Worm (Caenorhabditis elegans) whole organism, mixed stage, embryonic: ENCODE data around the gene C27H5.12.

Source experiments
- M03D4.4 ChIP-seq: sonication (generic microtip); optimal IDR thresholded peaks from 2 replicates; lab custom pipeline; 2017; ENCODE audit warnings: mild to moderate bottlenecking, missing genetic modification characterization, missing compliant biosample characterization
- bed-3 ChIP-seq: fragments of 200-800 bp; sonication (Bioruptor generic); optimal IDR thresholded peaks from 3 replicates; lab custom pipeline; 2018; ENCODE audit warnings: mild to moderate bottlenecking, missing genetic modification characterization, moderate library complexity, missing compliant biosample characterization
- blmp-1 ChIP-seq: fragments of 150-350 bp; optimal IDR thresholded peaks from 2 replicates; lab custom pipeline; 2014; ENCODE audit warnings: missing biosample characterization, missing genetic modification characterization
- ceh-39 ChIP-seq: fragments of 150-350 bp; optimal IDR thresholded peaks from 2 replicates; lab custom pipeline; 2014; ENCODE audit warnings: missing biosample characterization, missing genetic modification characterization
- ceh-43 ChIP-seq: fragments of 200-800 bp; sonication (Bioruptor generic); optimal IDR thresholded peaks from 2 replicates; lab custom pipeline; 2018; ENCODE audit warnings: mild to moderate bottlenecking, missing genetic modification characterization, moderate library complexity, missing compliant biosample characterization
- ces-1 ChIP-seq: fragments of 150-350 bp; optimal IDR thresholded peaks from 2 replicates; lab custom pipeline; 2014; ENCODE audit warnings: missing biosample characterization, missing genetic modification reagents, missing genetic modification characterization
- cnd-1 ChIP-seq: fragments of 200-800 bp; sonication (Bioruptor generic); optimal IDR thresholded peaks from 2 replicates; lab custom pipeline; 2018; ENCODE audit warnings: mild to moderate bottlenecking, missing genetic modification characterization, missing compliant biosample characterization
- elt-1 ChIP-seq: sonication (generic microtip); optimal IDR thresholded peaks from 2 replicates; lab custom pipeline; 2017; ENCODE audit warnings: missing genetic modification characterization, mild to moderate bottlenecking, missing compliant biosample characterization, antibody characterized with exemption, moderate library complexity, borderline replicate concordance; ENCODE audit not compliant: insufficient read depth
- elt-3 ChIP-seq: fragments of 150-350 bp; optimal IDR thresholded peaks from 2 replicates; lab custom pipeline; 2014; ENCODE audit warnings: missing biosample characterization, missing genetic modification characterization
- flh-1 ChIP-seq: fragments of 200-800 bp; sonication (Bioruptor generic); optimal IDR thresholded peaks from 2 replicates; lab custom pipeline; 2018; ENCODE audit warnings: mild to moderate bottlenecking, missing genetic modification characterization, moderate library complexity, missing compliant biosample characterization
- ham-2 ChIP-seq: fragments of 200-800 bp; sonication (Bioruptor generic); optimal IDR thresholded peaks from 2 replicates; lab custom pipeline; 2018; ENCODE audit warnings: mild to moderate bottlenecking, missing genetic modification characterization, missing compliant biosample characterization
- hlh-1 ChIP-seq: fragments of 150-350 bp; optimal IDR thresholded peaks from 2 replicates; lab custom pipeline; 2014; ENCODE audit warnings: missing biosample characterization, missing genetic modification reagents, missing genetic modification characterization
- lin-32 ChIP-seq: fragments of 200-800 bp; sonication (Bioruptor generic); optimal IDR thresholded peaks from 2 replicates; lab custom pipeline; 2018; ENCODE audit warnings: mild to moderate bottlenecking, missing genetic modification characterization, missing compliant biosample characterization
- mab-5 ChIP-seq: fragments of 150-350 bp; optimal IDR thresholded peaks from 2 replicates; lab custom pipeline; 2014; ENCODE audit warnings: missing biosample characterization, missing genetic modification characterization
- mep-1 ChIP-seq: fragments of 150-350 bp; optimal IDR thresholded peaks from 2 replicates; lab custom pipeline; 2017; ENCODE audit warnings: missing biosample characterization, missing genetic modification reagents, missing genetic modification characterization, inconsistent platforms
- mls-2 ChIP-seq: sonication (generic microtip); optimal IDR thresholded peaks from 2 replicates; lab custom pipeline; 2016; ENCODE audit warnings: mild to moderate bottlenecking, missing genetic modification characterization, moderate library complexity, missing compliant biosample characterization
- nhr-12 ChIP-seq: fragments of 150-350 bp; optimal IDR thresholded peaks from 2 replicates; lab custom pipeline; 2014; ENCODE audit warnings: missing biosample characterization, missing genetic modification characterization
- nhr-2 ChIP-seq: fragments of 150-350 bp; optimal IDR thresholded peaks from 2 replicates; lab custom pipeline; 2014; ENCODE audit warnings: missing biosample characterization, missing genetic modification characterization
- nhr-237 ChIP-seq: fragments of 150-350 bp; optimal IDR thresholded peaks from 2 replicates; lab custom pipeline; 2014; ENCODE audit warnings: missing biosample characterization, missing genetic modification characterization
- nhr-76 ChIP-seq: sonication (generic microtip); optimal IDR thresholded peaks from 2 replicates; lab custom pipeline; 2017; ENCODE audit warnings: missing biosample characterization, missing genetic modification characterization
- sem-2 ChIP-seq: fragments of 200-800 bp; sonication (Bioruptor generic); optimal IDR thresholded peaks from 2 replicates; lab custom pipeline; 2018; ENCODE audit warnings: mild to moderate bottlenecking, missing genetic modification characterization, missing compliant biosample characterization
- tbx-8 ChIP-seq: fragments of 200-800 bp; sonication (Bioruptor generic); optimal IDR thresholded peaks from 2 replicates; lab custom pipeline; 2018; ENCODE audit warnings: mild to moderate bottlenecking, missing genetic modification characterization, moderate library complexity, missing compliant biosample characterization
- unc-120 ChIP-seq: sonication (generic microtip); optimal IDR thresholded peaks from 2 replicates; lab custom pipeline; 2017; ENCODE audit warnings: missing genetic modification characterization, missing compliant biosample characterization; ENCODE audit not compliant: poor library complexity, severe bottlenecking
- unc-39 ChIP-seq: fragments of 150-350 bp; optimal IDR thresholded peaks from 2 replicates; lab custom pipeline; 2014; ENCODE audit warnings: missing biosample characterization, missing genetic modification characterization
- unc-62 ChIP-seq: fragments of 150-350 bp; optimal IDR thresholded peaks from 2 replicates; lab custom pipeline; 2014; ENCODE audit warnings: missing biosample characterization, missing genetic modification reagents, missing genetic modification characterization
- zip-8 ChIP-seq: fragments of 150-350 bp; optimal IDR thresholded peaks from 2 replicates; lab custom pipeline; 2014; ENCODE audit warnings: missing biosample characterization, missing genetic modification characterization

The C27H5.12 gene

DNA sequence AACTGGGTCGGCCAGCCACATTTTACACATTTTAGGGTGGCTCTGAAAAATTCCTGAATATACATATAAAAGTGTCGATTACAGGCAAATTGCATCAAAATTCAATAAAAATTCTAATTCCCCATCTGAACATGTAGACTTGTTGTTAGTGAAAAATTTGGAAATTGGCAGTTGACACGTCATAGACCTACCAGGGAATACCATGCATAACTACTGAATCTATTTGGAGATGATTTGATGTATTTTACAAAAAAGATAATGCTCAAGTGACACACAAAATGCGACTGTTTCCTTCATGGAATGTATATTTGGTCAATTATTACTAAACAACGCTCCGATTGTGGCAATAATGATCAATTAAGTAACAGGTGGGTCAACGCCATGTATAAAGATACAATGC is 35.0 kb downstream of the C27H5.12 start, which contains the start of gene F10E7.1:
F10E7.1 (plus strand) TSS at position 301 of the 400 bp plus-strand sequence.
- TF ChIP-seq ham-2 (GFP tag; lab: Kevin White, UChicago) (no peak), elt-3 (tag; lab: Kevin White, UChicago) (no peak), unc-39 (tag; lab: Kevin White, UChicago) (no peak), nhr-237 (tag; lab: Kevin White, UChicago) (no peak)

ce11 chrII:7122661-7123418 is 38.6 kb downstream of the C27H5.12 start, which contains the start of gene F10E7.11:
F10E7.11 (minus strand) TSS chrII:7122892.
- TF ChIP-seq cnd-1 (tag; lab: Kevin White, UChicago) (peak; percentile 16), blmp-1 (tag; lab: Kevin White, UChicago) (no peak), bed-3 (no peak), elt-1 (tag; lab: Kevin White, UChicago) (no peak)

- TF ChIP-seq tbx-8 (GFP tag; lab: Kevin White, UChicago) (no peak), hlh-1 (tag; lab: Kevin White, UChicago) (no peak), ces-1 (GFP tag; lab: Kevin White, UChicago) (no peak), mab-5 (tag; lab: Kevin White, UChicago) (no peak), bed-3 (no peak), flh-1 (GFP tag; lab: Kevin White, UChicago) (no peak), sem-2 (GFP tag; lab: Kevin White, UChicago) (no peak), mls-2 (tag; lab: Kevin White, UChicago) (no peak), unc-62 (GFP tag; lab: Kevin White, UChicago) (no peak), cnd-1 (tag; lab: Kevin White, UChicago) (no peak), ceh-39 (tag; lab: Kevin White, UChicago) (no peak), nhr-237 (tag; lab: Kevin White, UChicago) (no peak)
These were observed 39.6 kb downstream of the C27H5.12 start, which contains the start of gene F10E7.2 for ce11 chrII:7121762-7122292. F10E7.2 (plus strand) TSS chrII:7122242.

DNA sequence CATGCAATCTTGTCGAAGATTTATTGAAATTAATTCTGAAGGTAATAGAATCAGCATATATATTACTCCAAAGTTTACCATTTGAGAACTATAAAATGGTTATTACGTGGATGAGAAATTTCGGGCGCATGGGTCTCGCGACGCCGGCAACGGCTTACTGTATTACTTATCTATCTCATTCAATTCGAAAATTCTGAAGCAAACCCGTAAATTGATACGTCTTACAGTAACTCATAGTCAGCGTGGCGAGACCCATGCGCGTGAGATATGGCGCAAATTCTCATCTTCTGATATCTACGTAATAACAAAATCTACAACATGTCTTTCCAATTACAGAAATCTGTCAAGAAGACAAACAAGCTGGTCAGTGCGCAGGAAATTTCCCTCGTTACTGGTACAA is 41.9 kb downstream of the C27H5.12 start:
- TF ChIP-seq ces-1 (GFP tag; lab: Kevin White, UChicago), result no peak
- no peak for TF ChIP-seq unc-120
- TF ChIP-seq flh-1 (GFP tag; lab: Kevin White, UChicago), result no peak
- no peak for TF ChIP-seq nhr-237 (tag; lab: Kevin White, UChicago)
- no peak for TF ChIP-seq ceh-43
- TF ChIP-seq ceh-39 (tag; lab: Kevin White, UChicago), result no peak
- no peak for TF ChIP-seq nhr-12 (tag; lab: Kevin White, UChicago)
- no peak for TF ChIP-seq zip-8
- no peak for TF ChIP-seq M03D4.4 (tag; lab: Kevin White, UChicago)
- TF ChIP-seq tbx-8 (GFP tag; lab: Kevin White, UChicago), result no peak
- TF ChIP-seq elt-1 (tag; lab: Kevin White, UChicago), result no peak
- TF ChIP-seq nhr-76 (tag; lab: Kevin White, UChicago), result no peak

DNA sequence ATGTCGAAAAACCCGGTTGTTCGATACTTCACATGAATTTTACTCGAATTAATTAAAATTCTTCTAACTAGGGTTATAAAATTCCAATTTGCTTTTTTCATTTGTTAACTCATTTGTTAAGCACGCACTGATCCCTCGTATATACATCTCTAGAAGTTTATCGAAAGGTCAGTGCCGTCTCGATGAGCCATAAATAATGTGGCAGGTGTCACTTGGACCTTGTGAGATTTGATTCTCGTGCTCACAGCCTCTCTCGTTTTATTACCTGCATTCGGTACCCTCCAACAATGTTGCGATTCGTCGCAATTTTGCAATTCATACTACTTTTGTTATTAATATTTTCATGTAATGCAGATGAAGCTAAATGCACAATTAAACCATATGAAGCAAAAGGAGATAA is 45.1 kb downstream of the C27H5.12 start, which contains the start of gene spon-1:
spon-1 (plus strand) TSS at position 208 of the 400 bp plus-strand sequence.
- peak; percentile 14 for TF ChIP-seq unc-120
- TF ChIP-seq hlh-1 (tag; lab: Kevin White, UChicago), result peak; percentile 73
- no peak for TF ChIP-seq bed-3
- TF ChIP-seq mab-5 (tag; lab: Kevin White, UChicago), result no peak
- peak; percentile 46 for TF ChIP-seq nhr-2 (tag; lab: Kevin White, UChicago)
- TF ChIP-seq unc-62 (GFP tag; lab: Kevin White, UChicago), result peak; percentile 54

ce11 chrII:7115638-7116037 is 45.8 kb downstream of the C27H5.12 start, which contains the start of gene cutl-5:
cutl-5 (minus strand) TSS chrII:7115906.
- TF ChIP-seq mep-1 (no peak), lin-32 (GFP tag; lab: Kevin White, UChicago) (no peak), ces-1 (GFP tag; lab: Kevin White, UChicago) (no peak), elt-3 (tag; lab: Kevin White, UChicago) (no peak)
